Fruit fly (Drosophila melanogaster): Measurements from ENCODE around the gene Osi2.

DNA sequence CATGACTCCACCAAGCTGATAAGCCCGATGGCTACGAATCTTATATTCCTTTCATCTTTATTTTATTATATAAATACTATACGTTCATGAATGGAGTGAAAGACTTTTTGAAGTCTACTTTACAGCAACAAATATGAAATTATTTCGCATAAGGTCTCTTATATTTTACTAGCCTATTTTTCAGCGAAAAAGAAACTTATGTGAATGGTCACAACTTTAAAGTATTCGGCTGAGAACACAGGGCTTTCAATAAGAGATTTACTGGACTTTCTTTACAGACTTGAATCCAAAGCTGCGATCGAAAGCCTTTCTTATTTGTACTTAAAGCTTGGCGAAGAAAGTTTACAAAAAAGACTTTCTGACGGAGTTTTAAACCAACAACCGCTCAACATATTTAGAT lies 29.8 kb downstream of the Osi2 start:
- TF ChIP-seq CG34406 (GFP tag; optimal IDR thresholded peaks at IDR 0.05) (no peak), Blimp-1 (GFP tag; optimal IDR thresholded peaks at IDR 0.05) (no peak), CG6854 (GFP tag; optimal IDR thresholded peaks at IDR 0.05) (no peak), CG8319 (GFP tag; optimal IDR thresholded peaks at IDR 0.05) (no peak), CG9139 (GFP tag; optimal IDR thresholded peaks at IDR 0.05) (no peak), CG3032 (tag; optimal IDR thresholded peaks at IDR 0.05) (no peak), Gug (GFP tag; IDR thresholded peaks at IDR 0.05) (no peak), CG10669 (GFP tag; optimal IDR thresholded peaks at IDR 0.05) (no peak), salr (GFP tag; optimal IDR thresholded peaks at IDR 0.05) (no peak), svp (GFP tag) (no peak), Sox102F (GFP tag; optimal IDR thresholded peaks at IDR 0.05) (no peak)

Data from whole organism, prepupa.